Worm (Caenorhabditis elegans) whole organism, late embryonic: ENCODE data around the gene hrg-9.

ENCODE experiments used
- F13H6.1 ChIP-seq: sonication (generic microtip); optimal IDR thresholded peaks from 2 replicates; lab custom pipeline; 2016; ENCODE audit warnings: missing genetic modification characterization, missing compliant biosample characterization
- Y22D7AL.16 ChIP-seq: sonication (generic microtip); optimal IDR thresholded peaks from 2 replicates; lab custom pipeline; 2016; ENCODE audit warnings: missing genetic modification characterization, missing compliant biosample characterization
- ama-1 ChIP-seq: fragments of 150-350 bp; optimal IDR thresholded peaks from 2 replicates; lab custom pipeline; 2014
- ceh-18 ChIP-seq: sonication (generic microtip); optimal IDR thresholded peaks from 2 replicates; lab custom pipeline; 2016; ENCODE audit warnings: missing genetic modification characterization, missing compliant biosample characterization
- dmd-4 ChIP-seq: sonication (generic microtip); optimal IDR thresholded peaks from 2 replicates; lab custom pipeline; 2016; ENCODE audit warnings: borderline replicate concordance, missing genetic modification characterization, missing compliant biosample characterization
- fkh-10 ChIP-seq: fragments of 150-350 bp; optimal IDR thresholded peaks from 2 replicates; lab custom pipeline; 2014; ENCODE audit warnings: missing biosample characterization, missing genetic modification reagents, missing genetic modification characterization
- pha-4 ChIP-seq: fragments of 150-350 bp; optimal IDR thresholded peaks from 2 replicates; lab custom pipeline; 2018; ENCODE audit warnings: missing biosample characterization, missing genetic modification reagents, missing genetic modification characterization

DNA sequence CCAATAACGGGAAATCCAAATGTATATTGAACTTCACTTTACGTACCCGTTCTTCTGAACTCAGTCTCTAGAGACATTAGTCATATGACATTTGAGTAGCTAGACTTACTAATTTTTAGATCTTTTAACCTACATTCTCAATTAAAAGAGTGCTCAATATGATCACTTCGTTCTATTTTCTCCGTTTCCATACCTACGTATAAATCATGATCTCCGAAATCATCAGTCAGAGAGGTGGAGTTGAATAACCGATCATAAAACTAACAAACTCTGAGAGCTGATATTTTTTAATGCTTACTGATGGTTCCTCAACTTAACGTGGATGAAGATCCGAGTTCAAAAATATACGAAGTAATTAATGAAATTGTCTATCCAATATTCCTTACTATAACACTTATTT lies 933 bp upstream of the hrg-9 start, which contains the start of gene srd-35:
- TF ChIP-seq ceh-18, result no peak
- no peak for TF ChIP-seq ama-1
- TF ChIP-seq pha-4, result no peak
- no peak for TF ChIP-seq fkh-10
- TF ChIP-seq F13H6.1, result no peak
- TF ChIP-seq Y22D7AL.16 (tag; lab: Kevin White, UChicago), result no peak
- no peak for TF ChIP-seq dmd-4 (tag; lab: Kevin White, UChicago)
